Worm (Caenorhabditis elegans) whole organism, late embryonic: ENCODE results near the gene gpdh-2.

Source experiments
- C08G9.2 ChIP-seq: sonication (generic microtip); optimal IDR thresholded peaks from 2 replicates; lab custom pipeline; 2016; ENCODE audit warnings: mild to moderate bottlenecking, missing genetic modification characterization, moderate library complexity, missing compliant biosample characterization
- T23F11.4 ChIP-seq: fragments of 200-800 bp; sonication (Bioruptor generic); optimal IDR thresholded peaks from 2 replicates; lab custom pipeline; 2018; ENCODE audit warnings: mild to moderate bottlenecking, missing genetic modification characterization, missing compliant biosample characterization
- ceh-6 ChIP-seq: fragments of 200-800 bp; sonication (Bioruptor generic); optimal IDR thresholded peaks from 2 replicates; lab custom pipeline; 2018; ENCODE audit warnings: mild to moderate bottlenecking, missing genetic modification characterization, missing compliant biosample characterization
- dmd-4 ChIP-seq: sonication (generic microtip); optimal IDR thresholded peaks from 2 replicates; lab custom pipeline; 2016; ENCODE audit warnings: borderline replicate concordance, missing genetic modification characterization, missing compliant biosample characterization
- fkh-10 ChIP-seq: fragments of 150-350 bp; optimal IDR thresholded peaks from 2 replicates; lab custom pipeline; 2014; ENCODE audit warnings: missing biosample characterization, missing genetic modification reagents, missing genetic modification characterization
- fkh-6 ChIP-seq: sonication (generic microtip); optimal IDR thresholded peaks from 2 replicates; lab custom pipeline; 2016; ENCODE audit warnings: missing genetic modification characterization, missing compliant biosample characterization
- hlh-15 ChIP-seq: sonication (generic microtip); optimal IDR thresholded peaks from 2 replicates; lab custom pipeline; 2016; ENCODE audit warnings: missing genetic modification characterization, missing compliant biosample characterization
- nfya-1 ChIP-seq: sonication (generic microtip); optimal IDR thresholded peaks from 2 replicates; lab custom pipeline; 2017; ENCODE audit warnings: missing genetic modification characterization, mild to moderate bottlenecking, missing compliant biosample characterization, antibody characterized with exemption, moderate library complexity
- nhr-11 ChIP-seq: fragments of 150-350 bp; optimal IDR thresholded peaks from 2 replicates; lab custom pipeline; 2014; ENCODE audit warnings: missing biosample characterization, missing genetic modification characterization
- nhr-232 ChIP-seq: sonication (generic microtip); optimal IDR thresholded peaks from 2 replicates; lab custom pipeline; 2016; ENCODE audit warnings: missing genetic modification characterization, missing compliant biosample characterization
- pag-3 ChIP-seq: sonication (generic microtip); optimal IDR thresholded peaks from 2 replicates; lab custom pipeline; 2016; ENCODE audit warnings: missing compliant biosample characterization, missing genetic modification characterization, borderline replicate concordance
- unc-3 ChIP-seq, 2 experiments: fragments of 200-800 bp in 1 of 2; sonication (Bioruptor generic) in 1 of 2; sonication (generic microtip) in 1 of 2; conservative IDR thresholded peaks in 1 of 2; optimal IDR thresholded peaks in 1 of 2; 2 replicates each; pipeline versions ENCODE4 v1.3.6 to Lab custom; 2016 to 2022; ENCODE audit warnings: missing compliant biosample characterization in 2 of 2, missing genetic modification characterization in 2 of 2, missing genetic modification reagents in 1 of 2

DNA sequence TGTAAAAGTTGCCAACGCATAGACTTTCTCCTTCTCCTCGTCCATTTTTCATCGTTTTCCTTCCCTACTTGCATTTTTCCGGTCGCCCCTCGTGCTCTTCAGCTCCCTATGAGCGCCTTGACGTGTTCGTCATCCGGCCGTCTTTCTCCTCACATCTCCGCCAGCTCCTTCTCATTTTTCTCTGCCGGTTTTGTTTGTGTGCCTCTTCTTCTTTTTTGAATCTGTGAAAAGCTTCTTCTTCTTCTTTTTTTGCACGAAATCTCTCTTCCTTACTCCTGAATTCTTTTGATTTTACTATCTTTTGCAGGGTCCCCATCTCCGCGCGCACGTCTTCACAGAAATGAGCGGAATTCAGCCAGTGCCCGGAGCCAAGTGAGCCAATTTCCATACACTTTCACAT is 7.4 kb downstream of the gpdh-2 start, which contains the start of gene K11H3.3:
- TF ChIP-seq dmd-4 (tag; lab: Kevin White, UChicago) (no peak), nfya-1 (tag; lab: Kevin White, UChicago) (no peak), nhr-11 (no peak), ceh-6 (no peak), fkh-10 (no peak), hlh-15 (no peak), fkh-6 (tag; lab: Kevin White, UChicago) (no peak), unc-3 (GFP tag; conservative IDR thresholded peaks at IDR 0.05; lab: Robert Waterston, UW) (no peak), unc-3 (tag; optimal IDR thresholded peaks at IDR 0.05; lab: Kevin White, UChicago) (no peak), pag-3 (no peak), C08G9.2 (tag; lab: Kevin White, UChicago) (no peak), nhr-232 (tag; lab: Kevin White, UChicago) (no peak), T23F11.4 (no peak)
